Worm (Caenorhabditis elegans) whole organism, L3 larva: ENCODE data around the gene ZK287.9.
A peak's percentile ranks its signal among the peaks of the same experiment; 100 is the strongest.

Experiments used
- R02D3.7 ChIP-seq: fragments of 150-350 bp; optimal IDR thresholded peaks from 2 replicates; lab custom pipeline; 2014; ENCODE audit warnings: missing biosample characterization, missing genetic modification characterization
- ZK546.5 ChIP-seq: sonication (generic microtip); optimal IDR thresholded peaks from 2 replicates; lab custom pipeline; 2017; ENCODE audit warnings: missing biosample characterization, missing genetic modification characterization
- aly-2 ChIP-seq: fragments of 150-350 bp; optimal IDR thresholded peaks from 2 replicates; lab custom pipeline; 2014; ENCODE audit warnings: missing biosample characterization, missing genetic modification characterization
- ama-1 ChIP-seq: fragments of 150-350 bp; optimal IDR thresholded peaks from 2 replicates; lab custom pipeline; 2018
- ceh-16 ChIP-seq: sonication (generic microtip); optimal IDR thresholded peaks from 2 replicates; lab custom pipeline; 2017; ENCODE audit warnings: missing biosample characterization, missing genetic modification characterization
- ceh-28 ChIP-seq: fragments of 150-350 bp; optimal IDR thresholded peaks from 2 replicates; lab custom pipeline; 2014; ENCODE audit warnings: missing biosample characterization, missing genetic modification reagents, missing genetic modification characterization
- ceh-82 ChIP-seq: fragments of 150-350 bp; optimal IDR thresholded peaks from 2 replicates; lab custom pipeline; 2014; ENCODE audit warnings: missing biosample characterization, missing genetic modification characterization
- ceh-9 ChIP-seq: sonication (generic microtip); optimal IDR thresholded peaks from 2 replicates; lab custom pipeline; 2018; ENCODE audit warnings: missing biosample characterization, missing genetic modification characterization
- daf-12 ChIP-seq: fragments of 150-350 bp; optimal IDR thresholded peaks from 2 replicates; lab custom pipeline; 2014; ENCODE audit warnings: missing biosample characterization, missing genetic modification reagents, missing genetic modification characterization
- egl-27 ChIP-seq: sonication (generic microtip); optimal IDR thresholded peaks from 4 replicates; lab custom pipeline; 2017; ENCODE audit warnings: missing biosample characterization, missing genetic modification reagents, missing genetic modification characterization
- egl-5 ChIP-seq: fragments of 150-350 bp; optimal IDR thresholded peaks from 2 replicates; lab custom pipeline; 2017; ENCODE audit warnings: missing biosample characterization, missing genetic modification reagents, missing genetic modification characterization, inconsistent platforms
- elt-1 ChIP-seq: fragments of 150-350 bp; optimal IDR thresholded peaks from 2 replicates; lab custom pipeline; 2014; ENCODE audit warnings: missing biosample characterization, missing genetic modification characterization
- elt-2 ChIP-seq: sonication (generic microtip); optimal IDR thresholded peaks from 2 replicates; lab custom pipeline; 2016; ENCODE audit warnings: missing genetic modification reagents, mild to moderate bottlenecking, missing genetic modification characterization, missing compliant biosample characterization
- elt-3 ChIP-seq, 3 experiments: fragments of 150-350 bp in 1 of 3; sonication (generic microtip) in 2 of 3; optimal IDR thresholded peaks; 2 replicates in 2 of 3; 4 replicates in 1 of 3; lab custom pipeline; 2014 to 2017; ENCODE audit warnings: missing biosample characterization in 3 of 3, missing genetic modification characterization in 3 of 3
- eor-1 ChIP-seq, 2 experiments: fragments of 150-350 bp; optimal IDR thresholded peaks; 2 replicates each; lab custom pipeline; 2014 to 2018; ENCODE audit warnings: missing biosample characterization in 2 of 2, missing genetic modification characterization in 2 of 2
- fkh-10 ChIP-seq: sonication (generic microtip); optimal IDR thresholded peaks from 2 replicates; lab custom pipeline; 2017; ENCODE audit warnings: missing biosample characterization, missing genetic modification reagents, missing genetic modification characterization
- fkh-2 ChIP-seq: fragments of 150-350 bp; optimal IDR thresholded peaks from 2 replicates; lab custom pipeline; 2014; ENCODE audit warnings: missing biosample characterization, missing genetic modification reagents, missing genetic modification characterization
- fos-1 ChIP-seq: fragments of 150-350 bp; optimal IDR thresholded peaks from 2 replicates; lab custom pipeline; 2014; ENCODE audit warnings: missing biosample characterization, missing genetic modification characterization
- hmg-11 ChIP-seq: sonication (generic microtip); optimal IDR thresholded peaks from 2 replicates; lab custom pipeline; 2016; ENCODE audit warnings: missing genetic modification characterization, missing compliant biosample characterization
- jun-1 ChIP-seq: fragments of 150-350 bp; optimal IDR thresholded peaks from 2 replicates; lab custom pipeline; 2014; ENCODE audit warnings: missing biosample characterization, missing genetic modification reagents, missing genetic modification characterization
- lin-15B ChIP-seq: fragments of 150-350 bp; optimal IDR thresholded peaks from 2 replicates; lab custom pipeline; 2014; ENCODE audit warnings: missing biosample characterization, missing genetic modification characterization
- lin-39 ChIP-seq: fragments of 150-350 bp; optimal IDR thresholded peaks from 2 replicates; lab custom pipeline; 2018; ENCODE audit warnings: missing biosample characterization, missing genetic modification reagents, missing genetic modification characterization
- lsy-12 ChIP-seq: sonication (generic microtip); optimal IDR thresholded peaks from 2 replicates; lab custom pipeline; 2016; ENCODE audit warnings: mild to moderate bottlenecking, missing genetic modification characterization, missing compliant biosample characterization
- mdl-1 ChIP-seq: fragments of 150-350 bp; optimal IDR thresholded peaks from 2 replicates; lab custom pipeline; 2014; ENCODE audit warnings: missing biosample characterization, missing genetic modification characterization
- mml-1 ChIP-seq: fragments of 150-350 bp; sonication (generic microtip); optimal IDR thresholded peaks from 3 replicates; lab custom pipeline; 2014; ENCODE audit warnings: missing biosample characterization, missing genetic modification characterization
- nfya-1 ChIP-seq: sonication (generic microtip); optimal IDR thresholded peaks from 2 replicates; lab custom pipeline; 2017; ENCODE audit warnings: missing genetic modification characterization, mild to moderate bottlenecking, missing compliant biosample characterization, antibody characterized with exemption, moderate library complexity; ENCODE audit not compliant: insufficient read depth
- nhr-11 ChIP-seq: fragments of 150-350 bp; optimal IDR thresholded peaks from 2 replicates; lab custom pipeline; 2014; ENCODE audit warnings: missing biosample characterization, missing genetic modification characterization
- nhr-12 ChIP-seq: fragments of 150-350 bp; optimal IDR thresholded peaks from 2 replicates; lab custom pipeline; 2014; ENCODE audit warnings: missing biosample characterization, missing genetic modification characterization
- nhr-23 ChIP-seq: fragments of 150-350 bp; optimal IDR thresholded peaks from 2 replicates; lab custom pipeline; 2014; ENCODE audit warnings: missing biosample characterization, missing genetic modification reagents, missing genetic modification characterization
- nhr-237 ChIP-seq: fragments of 150-350 bp; optimal IDR thresholded peaks from 2 replicates; lab custom pipeline; 2014; ENCODE audit warnings: missing biosample characterization, missing genetic modification characterization
- nhr-25 ChIP-seq: sonication (generic microtip); optimal IDR thresholded peaks from 2 replicates; lab custom pipeline; 2017; ENCODE audit warnings: missing biosample characterization, missing genetic modification characterization
- nhr-28 ChIP-seq: fragments of 150-350 bp; optimal IDR thresholded peaks from 2 replicates; lab custom pipeline; 2014; ENCODE audit warnings: missing biosample characterization, missing genetic modification characterization
- nhr-43 ChIP-seq: sonication (generic microtip); optimal IDR thresholded peaks from 2 replicates; lab custom pipeline; 2016; ENCODE audit warnings: mild to moderate bottlenecking, missing genetic modification characterization, missing compliant biosample characterization; ENCODE audit not compliant: poor library complexity, severe bottlenecking
- nhr-67 ChIP-seq: fragments of 150-350 bp; optimal IDR thresholded peaks from 2 replicates; lab custom pipeline; 2014; ENCODE audit warnings: missing biosample characterization, missing genetic modification characterization
- nhr-76 ChIP-seq: fragments of 150-350 bp; sonication (generic microtip); optimal IDR thresholded peaks from 5 replicates; lab custom pipeline; 2014; ENCODE audit warnings: missing biosample characterization, missing genetic modification characterization
- nhr-77 ChIP-seq: fragments of 150-350 bp; optimal IDR thresholded peaks from 2 replicates; lab custom pipeline; 2014; ENCODE audit warnings: missing biosample characterization, missing genetic modification characterization
- pha-4 ChIP-seq: fragments of 150-350 bp; optimal IDR thresholded peaks from 2 replicates; lab custom pipeline; 2014; ENCODE audit warnings: missing biosample characterization, missing genetic modification reagents, missing genetic modification characterization
- pqm-1 ChIP-seq: fragments of 150-350 bp; optimal IDR thresholded peaks from 2 replicates; lab custom pipeline; 2017; ENCODE audit warnings: missing biosample characterization, missing genetic modification characterization, inconsistent platforms
- sea-2 ChIP-seq: fragments of 150-350 bp; sonication (generic microtip); optimal IDR thresholded peaks from 4 replicates; lab custom pipeline; 2014; ENCODE audit warnings: missing biosample characterization, missing genetic modification reagents, missing genetic modification characterization
- skn-1 ChIP-seq: fragments of 150-350 bp; optimal IDR thresholded peaks from 2 replicates; lab custom pipeline; 2014; ENCODE audit warnings: missing biosample characterization, missing genetic modification characterization
- snpc-4 ChIP-seq: fragments of 150-350 bp; optimal IDR thresholded peaks from 2 replicates; lab custom pipeline; 2014; ENCODE audit warnings: missing biosample characterization, missing genetic modification characterization
- tbx-2 ChIP-seq: sonication (generic microtip); optimal IDR thresholded peaks from 2 replicates; lab custom pipeline; 2016; ENCODE audit warnings: mild to moderate bottlenecking, missing genetic modification characterization, missing compliant biosample characterization
- unc-39 ChIP-seq: sonication (generic microtip); optimal IDR thresholded peaks from 4 replicates; lab custom pipeline; 2017; ENCODE audit warnings: missing biosample characterization, missing genetic modification characterization
- unc-62 ChIP-seq: fragments of 150-350 bp; sonication (generic microtip); optimal IDR thresholded peaks from 4 replicates; lab custom pipeline; 2014; ENCODE audit warnings: missing biosample characterization, missing genetic modification reagents, missing genetic modification characterization
- zag-1 ChIP-seq: fragments of 150-350 bp; optimal IDR thresholded peaks from 2 replicates; lab custom pipeline; 2014; ENCODE audit warnings: missing biosample characterization, missing genetic modification characterization
- ztf-11 ChIP-seq: fragments of 150-350 bp; optimal IDR thresholded peaks from 2 replicates; lab custom pipeline; 2014; ENCODE audit warnings: missing biosample characterization, missing genetic modification characterization
- ztf-4 ChIP-seq: fragments of 150-350 bp; optimal IDR thresholded peaks from 2 replicates; lab custom pipeline; 2014; ENCODE audit warnings: missing biosample characterization, missing genetic modification characterization

The ZK287.9 gene

DNA sequence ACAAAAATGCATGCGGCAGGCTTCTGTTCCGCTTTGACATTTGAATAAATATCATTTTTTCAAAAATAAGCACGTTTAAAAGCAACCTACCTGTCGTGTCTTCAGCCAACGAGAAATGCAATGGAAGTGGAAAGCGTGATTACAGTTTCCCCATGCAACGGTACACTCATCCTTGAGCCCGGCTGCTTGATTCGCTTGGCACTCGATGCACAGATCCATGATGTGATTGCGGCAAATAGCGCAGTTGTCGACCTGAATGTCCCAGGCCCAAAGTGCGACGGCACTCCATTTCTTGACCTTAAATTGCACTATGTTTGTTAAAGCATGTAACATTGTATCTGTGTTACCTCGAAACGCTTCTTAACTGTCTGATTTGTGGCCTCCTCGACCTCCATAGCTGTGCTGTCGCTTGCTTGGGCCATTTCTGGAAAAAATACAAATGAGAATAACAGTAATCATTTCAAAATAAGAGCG is 11.0 kb downstream of the ZK287.9 start, which contains the start of gene rbx-1:
Gene rbx-1, minus strand, starts transcription at position 424 of the 474 bp plus-strand sequence.
- TF ChIP-seq fos-1 (tag; lab: Kevin White, UChicago), result no peak
- no peak for TF ChIP-seq mdl-1 (tag; lab: Kevin White, UChicago)
- no peak for TF ChIP-seq pha-4
- no peak for TF ChIP-seq lsy-12 (tag; lab: Kevin White, UChicago)
- TF ChIP-seq lin-39 (tag; lab: Kevin White, UChicago), result no peak
- TF ChIP-seq ztf-4 (tag; lab: Kevin White, UChicago), result no peak

DNA sequence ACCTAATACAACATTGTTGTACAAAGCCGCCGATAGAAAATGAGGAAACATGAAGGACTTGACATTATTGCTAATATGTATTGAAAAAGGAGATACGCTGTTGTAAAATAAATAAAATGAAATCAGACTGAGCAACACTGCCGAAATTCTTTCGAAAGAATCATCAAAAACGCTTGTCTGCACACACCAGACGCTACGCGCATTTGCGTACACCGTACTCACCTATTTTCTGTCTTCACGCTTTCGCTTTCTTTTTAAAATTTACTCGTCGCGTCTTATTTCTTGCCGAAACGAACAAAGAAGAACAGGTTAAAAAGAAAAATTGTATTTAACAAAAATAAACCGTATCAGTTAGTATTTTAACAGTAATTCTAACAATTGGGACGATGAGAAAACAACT is 11.6 kb downstream of the ZK287.9 start:
- TF ChIP-seq skn-1 (tag; lab: Kevin White, UChicago), result peak; percentile 22
- peak; percentile 51 for TF ChIP-seq nhr-25
- no peak for TF ChIP-seq ceh-82 (tag; lab: Kevin White, UChicago)
- TF ChIP-seq nhr-43 (tag; lab: Kevin White, UChicago), result no peak
- no peak for TF ChIP-seq nhr-12 (tag; lab: Kevin White, UChicago)
- no peak for TF ChIP-seq R02D3.7 (tag; lab: Kevin White, UChicago)
- peak; percentile 57 for TF ChIP-seq pha-4
- no peak for TF ChIP-seq unc-39 (tag; lab: Kevin White, UChicago)
- no peak for TF ChIP-seq fkh-10 (GFP tag; lab: Kevin White, UChicago)
- peak; percentile 15 for TF ChIP-seq lsy-12 (tag; lab: Kevin White, UChicago)
- no peak for TF ChIP-seq ceh-9 (tag; lab: Kevin White, UChicago)
- TF ChIP-seq unc-62 (GFP tag; lab: Kevin White, UChicago), result no peak
- TF ChIP-seq ama-1 (lab: Kevin White, UChicago), result no peak
- TF ChIP-seq nhr-77 (tag; lab: Kevin White, UChicago), result no peak
- no peak for TF ChIP-seq lin-39 (tag; lab: Kevin White, UChicago)
- TF ChIP-seq elt-2 (tag; lab: Kevin White, UChicago), result peak; percentile 11
- no peak for TF ChIP-seq eor-1 (tag; optimal IDR thresholded peaks at IDR 0.05; lab: Kevin White, UChicago)
- no peak for TF ChIP-seq fos-1 (tag; lab: Kevin White, UChicago)
- peak; percentile 41 for TF ChIP-seq lin-15B (tag; lab: Kevin White, UChicago)
- no peak for TF ChIP-seq ceh-28 (tag; lab: Kevin White, UChicago)
- TF ChIP-seq egl-27, result no peak
- TF ChIP-seq elt-1, result no peak
- peak; percentile 72 for TF ChIP-seq hmg-11 (tag; lab: Kevin White, UChicago)
- TF ChIP-seq elt-3 (tag; optimal IDR thresholded peaks at IDR 0.05; lab: Kevin White, UChicago), result no peak
- no peak for TF ChIP-seq daf-12 (tag; lab: Kevin White, UChicago)
- no peak for TF ChIP-seq nhr-67 (tag; lab: Kevin White, UChicago)
- TF ChIP-seq ztf-11 (tag; lab: Kevin White, UChicago), result no peak
- TF ChIP-seq mdl-1 (tag; lab: Kevin White, UChicago), result no peak
- no peak for TF ChIP-seq ztf-4 (tag; lab: Kevin White, UChicago)
- TF ChIP-seq aly-2 (tag; lab: Kevin White, UChicago), result no peak
- TF ChIP-seq jun-1, result no peak
- no peak for TF ChIP-seq nhr-76 (tag; lab: Kevin White, UChicago)
- no peak for TF ChIP-seq tbx-2 (tag; lab: Kevin White, UChicago)
- no peak for TF ChIP-seq sea-2 (GFP tag; lab: Kevin White, UChicago)
- no peak for TF ChIP-seq fkh-2 (tag; lab: Kevin White, UChicago)
- TF ChIP-seq pqm-1, result no peak
- no peak for TF ChIP-seq nhr-28
- TF ChIP-seq zag-1, result no peak
- peak; percentile 18 for TF ChIP-seq snpc-4 (tag; lab: Kevin White, UChicago)
- no peak for TF ChIP-seq ZK546.5 (tag; lab: Kevin White, UChicago)
- TF ChIP-seq nfya-1 (tag; lab: Kevin White, UChicago), result no peak
- TF ChIP-seq ceh-16 (tag; lab: Kevin White, UChicago), result no peak
- no peak for TF ChIP-seq egl-5 (tag; lab: Kevin White, UChicago)
- peak; percentile 41 for TF ChIP-seq nhr-23 (tag; lab: Kevin White, UChicago)
- no peak for TF ChIP-seq nhr-11 (tag; lab: Kevin White, UChicago)
- TF ChIP-seq mml-1 (tag; lab: Kevin White, UChicago), result no peak
- no peak for TF ChIP-seq nhr-237 (tag; lab: Kevin White, UChicago)
